Worm (Caenorhabditis elegans): ENCODE measurements around the gene ran-2.

The ran-2 gene

ce11 chrIII:7953208-7953607 lies 19.9 kb downstream of the ran-2 start, which contains the start of gene let-754:
Gene let-754 (minus strand): TSS chrIII:7953308.
- TF ChIP-seq isw-1 (GFP tag; IDR thresholded peaks at IDR 0.05) = no peak
- TF ChIP-seq snpc-4 (tag; optimal IDR thresholded peaks at IDR 0.05) = no peak
- TF ChIP-seq sptf-1 (tag; optimal IDR thresholded peaks at IDR 0.05) = no peak
- TF ChIP-seq xbp-1 (tag; optimal IDR thresholded peaks at IDR 0.05) = no peak
- no peak for TF ChIP-seq ets-5 (GFP tag; IDR thresholded peaks at IDR 0.05)
- no peak for TF ChIP-seq fos-1 (tag; optimal IDR thresholded peaks at IDR 0.05)
- TF ChIP-seq unc-30 (tag; optimal IDR thresholded peaks at IDR 0.05) = no peak
- no peak for TF ChIP-seq pqm-1 (tag; optimal IDR thresholded peaks at IDR 0.05)
- no peak for TF ChIP-seq tbx-2 (tag; optimal IDR thresholded peaks at IDR 0.05)
- TF ChIP-seq lin-13 (GFP tag; optimal IDR thresholded peaks at IDR 0.05) = no peak
- no peak for TF ChIP-seq alr-1 (tag; optimal IDR thresholded peaks at IDR 0.05; ENCODE audit: borderline replicate concordance)
- no peak for TF ChIP-seq dsc-1 (tag; optimal IDR thresholded peaks at IDR 0.05)
- TF ChIP-seq ama-1 (optimal IDR thresholded peaks at IDR 0.05) = no peak
- TF ChIP-seq snu-23 (GFP tag; optimal IDR thresholded peaks at IDR 0.05) = no peak
- TF ChIP-seq aly-2 (tag; optimal IDR thresholded peaks at IDR 0.05) = no peak
- TF ChIP-seq hlh-17 (GFP tag; optimal IDR thresholded peaks at IDR 0.05; ENCODE audit: borderline replicate concordance) = no peak
- no peak for TF ChIP-seq hpl-2 (GFP tag; optimal IDR thresholded peaks at IDR 0.05)
- no peak for TF ChIP-seq C04F5.9 (tag; optimal IDR thresholded peaks at IDR 0.05)

- TF ChIP-seq lin-35 (GFP tag; optimal IDR thresholded peaks at IDR 0.05) (no peak), efl-1 (optimal IDR thresholded peaks at IDR 0.05) (no peak), efl-1 (GFP tag; optimal IDR thresholded peaks at IDR 0.05 in 1 of 2) (peak in 1 of 2 experiments; percentile 43)
These were observed 23.6 kb downstream of the ran-2 start, which contains the start of gene C29E4.9 for ce11 chrIII:7956965-7957364. Gene C29E4.9 (minus strand): TSS chrIII:7957065.

ce11 chrIII:7958085-7958484 lies 24.8 kb downstream of the ran-2 start, which contains the start of gene C29E4.11:
Gene C29E4.11 (minus strand): TSS chrIII:7958114.
- TF ChIP-seq isw-1 (GFP tag; IDR thresholded peaks at IDR 0.05) (no peak), tlp-1 (tag; optimal IDR thresholded peaks at IDR 0.05) (no peak), fkh-10 (GFP tag; optimal IDR thresholded peaks at IDR 0.05) (no peak), alr-1 (tag; optimal IDR thresholded peaks at IDR 0.05; ENCODE audit: borderline replicate concordance) (no peak), nhr-19 (GFP tag; conservative IDR thresholded peaks at IDR 0.05) (no peak), lin-14 (GFP tag; optimal IDR thresholded peaks at IDR 0.05) (no peak), ceh-90 (tag; optimal IDR thresholded peaks at IDR 0.05) (no peak), egl-27 (tag; optimal IDR thresholded peaks at IDR 0.05) (no peak), F16B12.6 (tag; optimal IDR thresholded peaks at IDR 0.05) (no peak), unc-86 (tag; optimal IDR thresholded peaks at IDR 0.05) (no peak), mdl-1 (tag; optimal IDR thresholded peaks at IDR 0.05) (no peak), swsn-7 (tag; optimal IDR thresholded peaks at IDR 0.05) (peak; percentile 11), nhr-71 (tag; optimal IDR thresholded peaks at IDR 0.05) (peak; percentile 31), snpc-4 (tag; optimal IDR thresholded peaks at IDR 0.05) (no peak), nhr-90 (tag; optimal IDR thresholded peaks at IDR 0.05; ENCODE audit: poor library complexity) (no peak), dpl-1 (GFP tag; optimal IDR thresholded peaks at IDR 0.05) (peak in 1 of 3 experiments; percentile 39), mep-1 (tag; optimal IDR thresholded peaks at IDR 0.05) (peak; percentile 28), fkh-4 (tag; optimal IDR thresholded peaks at IDR 0.05; ENCODE audit: borderline replicate concordance) (no peak), ztf-11 (tag; optimal IDR thresholded peaks at IDR 0.05) (no peak), efl-1 (optimal IDR thresholded peaks at IDR 0.05) (peak; percentile 48 to 62), efl-1 (GFP tag; optimal IDR thresholded peaks at IDR 0.05 in 1 of 2) (peak in 1 of 2 experiments; percentile 83), tbx-2 (tag; optimal IDR thresholded peaks at IDR 0.05) (no peak), nhr-237 (tag; optimal IDR thresholded peaks at IDR 0.05) (no peak), fos-1 (tag; optimal IDR thresholded peaks at IDR 0.05) (no peak), skn-1 (tag; optimal IDR thresholded peaks at IDR 0.05) (no peak), lin-15B (tag; optimal IDR thresholded peaks at IDR 0.05) (no peak), lin-13 (GFP tag; optimal IDR thresholded peaks at IDR 0.05) (no peak), pax-3 (tag; optimal IDR thresholded peaks at IDR 0.05) (no peak), sptf-1 (tag; optimal IDR thresholded peaks at IDR 0.05) (no peak), blmp-1 (tag; optimal IDR thresholded peaks at IDR 0.05) (peak; percentile 2), ceh-82 (tag; optimal IDR thresholded peaks at IDR 0.05) (no peak), elt-3 (tag; optimal IDR thresholded peaks at IDR 0.05) (no peak), fkh-8 (tag; optimal IDR thresholded peaks at IDR 0.05) (no peak), C04F5.9 (tag; optimal IDR thresholded peaks at IDR 0.05) (no peak), nhr-84 (tag; optimal IDR thresholded peaks at IDR 0.05) (no peak), mab-9 (GFP tag; IDR thresholded peaks at IDR 0.05) (no peak), jun-1 (tag; optimal IDR thresholded peaks at IDR 0.05) (no peak), aha-1 (tag; optimal IDR thresholded peaks at IDR 0.05) (no peak), dsc-1 (tag; optimal IDR thresholded peaks at IDR 0.05) (no peak)
